Worm (Caenorhabditis elegans): Measurements from ENCODE around the gene C03B1.13.
A peak's percentile ranks its signal among the peaks of the same experiment; 100 is the strongest.

C03B1.13 gene

DNA sequence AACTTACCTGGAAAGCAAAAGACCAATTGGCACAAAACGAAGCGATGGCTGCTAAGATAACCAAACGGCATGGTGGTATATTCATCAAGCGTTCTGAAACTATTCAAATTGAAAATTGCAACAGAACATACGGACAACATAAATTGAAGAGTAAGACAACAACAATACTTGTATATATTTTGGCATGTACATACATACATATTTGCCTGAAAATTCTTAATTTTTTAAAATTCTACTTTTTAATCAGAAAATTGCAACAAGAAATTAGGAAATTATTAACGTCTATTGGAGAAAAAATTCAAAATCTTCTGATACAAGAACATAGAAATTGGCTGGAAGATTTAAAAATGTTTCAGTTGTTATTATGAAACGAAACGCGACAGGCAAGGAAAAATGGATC is at the start of gene C03B1.13:
Gene C03B1.13, minus strand, starts transcription at position 101 of the 400 bp plus-strand sequence.
- TF ChIP-seq unc-55 (GFP tag; optimal IDR thresholded peaks at IDR 0.05) = no peak
- no peak for TF ChIP-seq skn-1 (tag; optimal IDR thresholded peaks at IDR 0.05)
- no peak for TF ChIP-seq elt-1 (tag; optimal IDR thresholded peaks at IDR 0.05)
- TF ChIP-seq nhr-129 (tag; optimal IDR thresholded peaks at IDR 0.05) = no peak
- TF ChIP-seq mdl-1 (tag; optimal IDR thresholded peaks at IDR 0.05) = no peak
- no peak for TF ChIP-seq blmp-1 (tag; optimal IDR thresholded peaks at IDR 0.05; ENCODE audit: insufficient read depth)
- no peak for TF ChIP-seq elt-3 (tag; optimal IDR thresholded peaks at IDR 0.05)
- no peak for TF ChIP-seq ztf-1 (GFP tag; conservative IDR thresholded peaks at IDR 0.05)
- TF ChIP-seq ztf-4 (tag; optimal IDR thresholded peaks at IDR 0.05) = no peak
- no peak for TF ChIP-seq dmd-4 (tag; optimal IDR thresholded peaks at IDR 0.05)
- no peak for TF ChIP-seq egl-27 (tag; optimal IDR thresholded peaks at IDR 0.05)
- no peak for TF ChIP-seq nhr-10 (tag; optimal IDR thresholded peaks at IDR 0.05)
- TF ChIP-seq lin-11 (tag; optimal IDR thresholded peaks at IDR 0.05) = no peak

- TF ChIP-seq nhr-10 (tag; optimal IDR thresholded peaks at IDR 0.05) (no peak), peb-1 (tag; optimal IDR thresholded peaks at IDR 0.05) (no peak), zag-1 (tag; optimal IDR thresholded peaks at IDR 0.05) (no peak), ztf-11 (tag; optimal IDR thresholded peaks at IDR 0.05) (no peak), nhr-77 (tag; optimal IDR thresholded peaks at IDR 0.05) (no peak), blmp-1 (tag; optimal IDR thresholded peaks at IDR 0.05; ENCODE audit: insufficient read depth) (no peak), unc-39 (tag; optimal IDR thresholded peaks at IDR 0.05) (no peak), ceh-16 (tag; optimal IDR thresholded peaks at IDR 0.05) (no peak), crh-2 (tag; optimal IDR thresholded peaks at IDR 0.05) (no peak), nhr-237 (tag; optimal IDR thresholded peaks at IDR 0.05) (no peak), elt-3 (tag; optimal IDR thresholded peaks at IDR 0.05) (no peak), skn-1 (tag; optimal IDR thresholded peaks at IDR 0.05) (no peak), mdl-1 (tag; optimal IDR thresholded peaks at IDR 0.05) (no peak), aly-2 (tag; optimal IDR thresholded peaks at IDR 0.05) (no peak), snpc-4 (tag; optimal IDR thresholded peaks at IDR 0.05) (no peak), nhr-25 (tag; optimal IDR thresholded peaks at IDR 0.05) (no peak), lsy-2 (tag; optimal IDR thresholded peaks at IDR 0.05) (no peak), ama-1 (optimal IDR thresholded peaks at IDR 0.05) (no peak), gmeb-1 (tag; optimal IDR thresholded peaks at IDR 0.05) (no peak), ZK546.5 (tag; optimal IDR thresholded peaks at IDR 0.05) (no peak)
These were observed 47.3 kb upstream of the C03B1.13 start, which contains the start of gene igdb-3 for ce11 chrX:6385185-6385584. igdb-3 (plus strand) TSS chrX:6385485.

DNA sequence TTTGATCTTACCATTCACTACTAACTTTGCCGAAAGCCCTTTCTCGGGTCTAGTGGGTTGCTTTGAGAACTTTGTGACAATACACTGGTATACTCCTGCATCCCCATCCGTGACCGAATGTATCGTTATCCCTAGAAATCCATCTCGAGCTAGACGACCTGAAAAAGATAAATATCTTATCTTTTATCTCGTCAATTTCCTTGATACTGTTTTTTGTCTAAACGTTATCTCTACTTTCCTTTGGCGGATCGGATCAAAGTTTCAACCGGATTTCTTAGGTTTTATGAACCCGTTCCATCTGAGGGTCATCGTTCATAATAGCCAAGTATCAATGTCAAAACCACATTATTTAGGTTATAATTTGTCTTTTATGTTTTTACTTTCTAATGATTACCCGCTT is 46.7 kb upstream of the C03B1.13 start:
- TF ChIP-seq blmp-1 (tag; optimal IDR thresholded peaks at IDR 0.05; ENCODE audit: insufficient read depth) = no peak
- TF ChIP-seq nhr-23 (tag; optimal IDR thresholded peaks at IDR 0.05) = no peak
- no peak for TF ChIP-seq aly-2 (tag; optimal IDR thresholded peaks at IDR 0.05)
- TF ChIP-seq lin-11 (tag; optimal IDR thresholded peaks at IDR 0.05) = no peak
- no peak for TF ChIP-seq gmeb-1 (tag; optimal IDR thresholded peaks at IDR 0.05)
- no peak for TF ChIP-seq fos-1 (tag; optimal IDR thresholded peaks at IDR 0.05)
- TF ChIP-seq sem-4 (tag; optimal IDR thresholded peaks at IDR 0.05) = no peak
- no peak for TF ChIP-seq peb-1 (tag; optimal IDR thresholded peaks at IDR 0.05)
- TF ChIP-seq nhr-21 (tag; optimal IDR thresholded peaks at IDR 0.05) = no peak

ce11 chrX:6382930-6383329 is 45.1 kb upstream of the C03B1.13 start:
- peak; percentile 1 for TF ChIP-seq blmp-1 (tag; optimal IDR thresholded peaks at IDR 0.05; ENCODE audit: insufficient read depth)
- peak; percentile 55 for TF ChIP-seq elt-1 (tag; optimal IDR thresholded peaks at IDR 0.05)
- TF ChIP-seq sma-9 (GFP tag; optimal IDR thresholded peaks at IDR 0.05) = peak; percentile 25
- no peak for TF ChIP-seq sma-9 (tag; optimal IDR thresholded peaks at IDR 0.05)
- TF ChIP-seq ztf-11 (tag; optimal IDR thresholded peaks at IDR 0.05) = no peak
- peak; percentile 51 for TF ChIP-seq nhr-25 (tag; optimal IDR thresholded peaks at IDR 0.05)
- peak; percentile 80 for TF ChIP-seq ceh-16 (tag; optimal IDR thresholded peaks at IDR 0.05)
- no peak for TF ChIP-seq sma-3 (GFP tag; optimal IDR thresholded peaks at IDR 0.05)
- no peak for TF ChIP-seq ztf-4 (tag; optimal IDR thresholded peaks at IDR 0.05)
- TF ChIP-seq lin-13 (GFP tag; optimal IDR thresholded peaks at IDR 0.05) = no peak
- no peak for TF ChIP-seq ztf-1 (GFP tag; conservative IDR thresholded peaks at IDR 0.05)

- TF ChIP-seq gmeb-1 (tag; optimal IDR thresholded peaks at IDR 0.05) = no peak
- no peak for TF ChIP-seq mbf-1 (tag; optimal IDR thresholded peaks at IDR 0.05)
- no peak for TF ChIP-seq elt-3 (tag; optimal IDR thresholded peaks at IDR 0.05)
- TF ChIP-seq mdl-1 (tag; optimal IDR thresholded peaks at IDR 0.05) = no peak
- TF ChIP-seq unc-55 (GFP tag; optimal IDR thresholded peaks at IDR 0.05) = peak; percentile 64
- TF ChIP-seq nhr-23 (tag; optimal IDR thresholded peaks at IDR 0.05) = no peak
- TF ChIP-seq sma-9 (GFP tag; optimal IDR thresholded peaks at IDR 0.05) = peak; percentile 54
- TF ChIP-seq sma-9 (tag; optimal IDR thresholded peaks at IDR 0.05) = no peak
- no peak for TF ChIP-seq nhr-6 (tag; optimal IDR thresholded peaks at IDR 0.05)
- no peak for TF ChIP-seq blmp-1 (tag; optimal IDR thresholded peaks at IDR 0.05; ENCODE audit: insufficient read depth)
- peak; percentile 65 for TF ChIP-seq C34F6.9 (tag; optimal IDR thresholded peaks at IDR 0.05)
- no peak for TF ChIP-seq ceh-82 (tag; optimal IDR thresholded peaks at IDR 0.05)
- peak; percentile 60 for TF ChIP-seq ceh-16 (tag; optimal IDR thresholded peaks at IDR 0.05)
- peak; percentile 88 for TF ChIP-seq nhr-129 (tag; optimal IDR thresholded peaks at IDR 0.05)
- TF ChIP-seq nhr-77 (tag; optimal IDR thresholded peaks at IDR 0.05) = no peak
- peak; percentile 78 for TF ChIP-seq lin-11 (tag; optimal IDR thresholded peaks at IDR 0.05)
- TF ChIP-seq nhr-11 (tag; optimal IDR thresholded peaks at IDR 0.05) = no peak
- TF ChIP-seq nhr-237 (tag; optimal IDR thresholded peaks at IDR 0.05) = no peak
- TF ChIP-seq unc-62 (GFP tag; optimal IDR thresholded peaks at IDR 0.05) = no peak
- no peak for TF ChIP-seq nhr-10 (tag; optimal IDR thresholded peaks at IDR 0.05)
- no peak for TF ChIP-seq ztf-1 (GFP tag; conservative IDR thresholded peaks at IDR 0.05)
- TF ChIP-seq Y55F3AM.14 (GFP tag; optimal IDR thresholded peaks at IDR 0.05) = no peak
- no peak for TF ChIP-seq unc-39 (tag; optimal IDR thresholded peaks at IDR 0.05)
- no peak for TF ChIP-seq skn-1 (tag; optimal IDR thresholded peaks at IDR 0.05)
These were observed 40.5 kb upstream of the C03B1.13 start for ce11 chrX:6378363-6378762.

All from whole organism, L2 larva.